Fruit fly (Drosophila melanogaster) whole organism, embryonic: ENCODE results near the gene Sk2.

Experiments used
- Ada2b ChIP-seq: fragments of 200-800 bp; sonication (Bioruptor generic); IDR thresholded peaks from 2 replicates; pipeline ENCODE4 v1.3.6; 2022; ENCODE audit warnings: missing biosample characterization, missing genetic modification characterization
- CG12104 ChIP-seq: fragments of 200-800 bp; sonication (Bioruptor generic); optimal IDR thresholded peaks from 3 replicates; lab custom pipeline; 2016; ENCODE audit warnings: missing biosample characterization, missing genetic modification characterization
- CG12155 ChIP-seq: fragments of 200-800 bp; sonication (Bioruptor generic); optimal IDR thresholded peaks from 3 replicates; lab custom pipeline; 2016; ENCODE audit warnings: missing biosample characterization, missing genetic modification characterization
- CG1233 ChIP-seq: fragments of 200-800 bp; sonication (Bioruptor generic); optimal IDR thresholded peaks from 4 replicates; lab custom pipeline; 2018; ENCODE audit warnings: missing biosample characterization, mild to moderate bottlenecking, missing genetic modification characterization
- CG12942 ChIP-seq: fragments of 200-800 bp; sonication (Bioruptor generic); optimal IDR thresholded peaks from 3 replicates; lab custom pipeline; 2016; ENCODE audit warnings: missing biosample characterization, missing genetic modification characterization
- CG13296 ChIP-seq: fragments of 200-800 bp; sonication (Bioruptor generic); optimal IDR thresholded peaks from 3 replicates; lab custom pipeline; 2018; ENCODE audit warnings: missing biosample characterization, mild to moderate bottlenecking, missing genetic modification characterization
- CG15514 ChIP-seq: fragments of 200-800 bp; sonication (Bioruptor generic); optimal IDR thresholded peaks from 3 replicates; lab custom pipeline; 2017; ENCODE audit warnings: missing biosample characterization, missing genetic modification characterization, mild to moderate bottlenecking, moderate library complexity, missing genetic modification reagents
- CG15696 ChIP-seq: fragments of 200-800 bp; sonication (Bioruptor generic); optimal IDR thresholded peaks from 2 replicates; lab custom pipeline; 2019; ENCODE audit warnings: missing biosample characterization, mild to moderate bottlenecking, missing genetic modification characterization, moderate library complexity
- CG16813 ChIP-seq: fragments of 200-800 bp; sonication (Bioruptor generic); IDR thresholded peaks from 3 replicates; pipeline ENCODE4 v1.3.6; 2022; ENCODE audit warnings: missing biosample characterization, missing genetic modification characterization; ENCODE audit not compliant: partially characterized antibody
- CG1792 ChIP-seq: fragments of 200-800 bp; sonication (Bioruptor generic); optimal IDR thresholded peaks from 2 replicates; lab custom pipeline; 2016; ENCODE audit warnings: missing biosample characterization, missing genetic modification characterization
- CG1832 ChIP-seq: fragments of 200-800 bp; sonication (Bioruptor generic); optimal IDR thresholded peaks from 2 replicates; lab custom pipeline; 2017; ENCODE audit warnings: missing biosample characterization, mild to moderate bottlenecking, missing genetic modification characterization, inconsistent platforms
- CG2120 ChIP-seq: fragments of 200-800 bp; sonication (Bioruptor generic); optimal IDR thresholded peaks from 3 replicates; lab custom pipeline; 2016; ENCODE audit warnings: missing biosample characterization, missing genetic modification characterization
- CG31224 ChIP-seq: fragments of 200-800 bp; sonication (Bioruptor generic); IDR thresholded peaks from 2 replicates; pipeline ENCODE4 v1.3.6; 2022; ENCODE audit warnings: missing biosample characterization, missing genetic modification characterization
- CG3407 ChIP-seq: fragments of 200-800 bp; sonication (Bioruptor generic); optimal IDR thresholded peaks from 2 replicates; lab custom pipeline; 2018; ENCODE audit warnings: missing biosample characterization, mild to moderate bottlenecking, missing genetic modification characterization
- CG4328 ChIP-seq: fragments of 200-800 bp; sonication (Bioruptor generic); optimal IDR thresholded peaks from 3 replicates; lab custom pipeline; 2017; ENCODE audit warnings: missing biosample characterization, missing genetic modification reagents, missing genetic modification characterization
- CG7839 ChIP-seq: fragments of 200-800 bp; sonication (Bioruptor generic); optimal IDR thresholded peaks from 3 replicates; lab custom pipeline; 2018; ENCODE audit warnings: missing biosample characterization, mild to moderate bottlenecking, missing genetic modification characterization, moderate library complexity
- D19B ChIP-seq: fragments of 200-800 bp; sonication (Bioruptor generic); optimal IDR thresholded peaks from 2 replicates; lab custom pipeline; 2017; ENCODE audit warnings: missing biosample characterization, mild to moderate bottlenecking, missing genetic modification characterization
- Dad ChIP-seq: fragments of 200-800 bp; sonication (Bioruptor generic); optimal IDR thresholded peaks from 3 replicates; lab custom pipeline; 2016; ENCODE audit warnings: missing biosample characterization, missing genetic modification characterization
- Deaf1 ChIP-seq: fragments of 200-800 bp; optimal IDR thresholded peaks from 3 replicates; lab custom pipeline; 2019; ENCODE audit warnings: missing biosample characterization, mild to moderate bottlenecking, missing genetic modification characterization, moderate library complexity
- Elba2 ChIP-seq: fragments of 200-800 bp; sonication (Bioruptor generic); optimal IDR thresholded peaks from 3 replicates; lab custom pipeline; 2016; ENCODE audit warnings: missing biosample characterization, missing genetic modification characterization
- H15 ChIP-seq: fragments of 200-800 bp; sonication (Bioruptor generic); IDR thresholded peaks from 3 replicates; pipeline ENCODE4 v1.3.6; 2022; ENCODE audit warnings: missing biosample characterization, missing genetic modification characterization
- Hr78 ChIP-seq, 2 experiments: fragments of 200-800 bp in 1 of 2; fragments of >200 bp in 1 of 2; sonication (Bioruptor generic) in 1 of 2; optimal IDR thresholded peaks; 2 replicates each; lab custom pipeline; 2017 to 2019; ENCODE audit warnings: missing biosample characterization in 2 of 2, missing genetic modification characterization in 2 of 2, mild to moderate bottlenecking in 1 of 2, moderate library complexity in 1 of 2
- Lhr ChIP-seq: fragments of 200-800 bp; sonication (Bioruptor generic); optimal IDR thresholded peaks from 3 replicates; lab custom pipeline; 2017; ENCODE audit warnings: mild to moderate bottlenecking, missing biosample characterization, missing genetic modification reagents, missing genetic modification characterization
- Lpt ChIP-seq: fragments of >200 bp; optimal IDR thresholded peaks from 2 replicates; lab custom pipeline; 2018; ENCODE audit warnings: missing biosample characterization, missing genetic modification characterization
- Opbp ChIP-seq: fragments of 200-800 bp; sonication (Bioruptor generic); IDR thresholded peaks from 3 replicates; pipeline ENCODE4 v1.3.6; 2022; ENCODE audit warnings: missing biosample characterization, missing genetic modification characterization; ENCODE audit not compliant: partially characterized antibody
- Tbp ChIP-seq: fragments of >200 bp; optimal IDR thresholded peaks from 2 replicates; lab custom pipeline; 2018; ENCODE audit warnings: missing biosample characterization, missing genetic modification characterization
- ac ChIP-seq: fragments of 200-800 bp; sonication (Bioruptor generic); optimal IDR thresholded peaks from 3 replicates; lab custom pipeline; 2017; ENCODE audit warnings: missing biosample characterization, mild to moderate bottlenecking, missing genetic modification characterization
- ap ChIP-seq: fragments of 200-800 bp; sonication (Bioruptor generic); IDR thresholded peaks from 2 replicates; pipeline ENCODE4 v1.3.6; 2022; ENCODE audit warnings: missing biosample characterization, missing genetic modification characterization
- ara ChIP-seq: fragments of 200-800 bp; sonication (Bioruptor generic); IDR thresholded peaks from 2 replicates; pipeline ENCODE4 v1.3.6; 2022; ENCODE audit warnings: missing biosample characterization, missing genetic modification characterization
- bcd ChIP-seq: fragments of 200-800 bp; sonication (Bioruptor generic); optimal IDR thresholded peaks from 2 replicates; lab custom pipeline; 2017; ENCODE audit warnings: missing biosample characterization, mild to moderate bottlenecking, missing genetic modification characterization
- bsh ChIP-seq, 2 experiments: fragments of 200-800 bp; sonication (Bioruptor generic); optimal IDR thresholded peaks; 2 replicates each; lab custom pipeline; 2017 to 2018; ENCODE audit warnings: mild to moderate bottlenecking in 2 of 2, missing biosample characterization in 2 of 2, missing genetic modification characterization in 2 of 2, moderate library complexity in 1 of 2
- btn ChIP-seq: fragments of 200-800 bp; sonication (Bioruptor generic); optimal IDR thresholded peaks from 2 replicates; lab custom pipeline; 2016; ENCODE audit warnings: missing biosample characterization, missing genetic modification characterization
- cas ChIP-seq: fragments of 200-800 bp; sonication (Bioruptor generic); IDR thresholded peaks from 2 replicates; pipeline ENCODE4 v1.3.6; 2022; ENCODE audit warnings: missing biosample characterization, missing genetic modification characterization
- gro ChIP-seq: fragments of 200-800 bp; sonication (Bioruptor generic); optimal IDR thresholded peaks from 2 replicates; lab custom pipeline; 2016; ENCODE audit warnings: missing biosample characterization, missing genetic modification characterization
- gsb-n ChIP-seq: fragments of 200-800 bp; sonication (Bioruptor generic); optimal IDR thresholded peaks from 3 replicates; lab custom pipeline; 2018; ENCODE audit warnings: missing biosample characterization, mild to moderate bottlenecking, missing genetic modification characterization
- hb ChIP-seq: fragments of 200-800 bp; sonication (Bioruptor generic); IDR thresholded peaks from 3 replicates; pipeline ENCODE4 v1.3.6; 2022; ENCODE audit warnings: missing biosample characterization, missing genetic modification characterization; ENCODE audit not compliant: partially characterized antibody
- ind ChIP-seq: fragments of 200-800 bp; sonication (Bioruptor generic); optimal IDR thresholded peaks from 3 replicates; lab custom pipeline; 2016; ENCODE audit warnings: missing biosample characterization, missing genetic modification characterization
- peb ChIP-seq: fragments of 200-800 bp; sonication (Bioruptor generic); IDR thresholded peaks from 2 replicates; pipeline ENCODE4 v1.3.6; 2022; ENCODE audit warnings: missing biosample characterization, missing genetic modification characterization
- pnt ChIP-seq: fragments of 200-800 bp; sonication (Bioruptor generic); optimal IDR thresholded peaks from 3 replicates; lab custom pipeline; 2016; ENCODE audit warnings: missing biosample characterization, missing genetic modification characterization
- rib ChIP-seq: fragments of 200-800 bp; sonication (Bioruptor generic); IDR thresholded peaks from 2 replicates; pipeline ENCODE4 v1.3.6; 2022; ENCODE audit warnings: missing biosample characterization, missing genetic modification characterization
- slou ChIP-seq: fragments of 200-800 bp; sonication (Bioruptor generic); optimal IDR thresholded peaks from 3 replicates; lab custom pipeline; 2016; ENCODE audit warnings: missing biosample characterization, missing genetic modification characterization
- tin ChIP-seq: fragments of 200-800 bp; sonication (Bioruptor generic); optimal IDR thresholded peaks from 3 replicates; lab custom pipeline; 2016; ENCODE audit warnings: missing biosample characterization, missing genetic modification characterization
- tll ChIP-seq, 2 experiments: fragments of 200-800 bp in 1 of 2; fragments of >200 bp in 1 of 2; sonication (Bioruptor generic) in 1 of 2; optimal IDR thresholded peaks; 2 replicates each; lab custom pipeline; 2017 to 2019; ENCODE audit warnings: missing biosample characterization in 2 of 2, missing genetic modification characterization in 2 of 2, mild to moderate bottlenecking in 1 of 2, moderate library complexity in 1 of 2
- toy ChIP-seq: fragments of 200-800 bp; sonication (Bioruptor generic); IDR thresholded peaks from 2 replicates; pipeline ENCODE4 v1.3.6; 2022; ENCODE audit warnings: missing biosample characterization, missing genetic modification characterization
- tx ChIP-seq: fragments of 200-800 bp; sonication (Bioruptor generic); optimal IDR thresholded peaks from 2 replicates; lab custom pipeline; 2016; ENCODE audit warnings: missing biosample characterization, missing genetic modification characterization
- vnd ChIP-seq: fragments of 200-800 bp; sonication (Bioruptor generic); IDR thresholded peaks from 3 replicates; pipeline ENCODE4 v1.3.6; 2022; ENCODE audit warnings: missing biosample characterization, missing genetic modification characterization; ENCODE audit not compliant: partially characterized antibody
- wdn ChIP-seq: fragments of 200-800 bp; sonication (Bioruptor generic); IDR thresholded peaks from 2 replicates; pipeline ENCODE4 v1.3.6; 2022; ENCODE audit warnings: missing biosample characterization, missing genetic modification characterization
- wor ChIP-seq: fragments of 200-800 bp; sonication (Bioruptor generic); IDR thresholded peaks from 2 replicates; pipeline ENCODE4 v1.3.6; 2022; ENCODE audit warnings: missing biosample characterization, missing genetic modification characterization

The Sk2 gene

dm6 chr3L:3035769-3036583 is 10.9 kb upstream of the Sk2 start (continued):
- no peak for TF ChIP-seq tll (GFP tag; optimal IDR thresholded peaks at IDR 0.05; lab: Kevin White, UChicago)
- TF ChIP-seq CG15696 = peak; percentile 88
- TF ChIP-seq CG16813 (GFP tag; lab: Robert Waterston, UW) = no peak
- peak; percentile 73 for TF ChIP-seq D19B
- TF ChIP-seq Lhr (GFP tag; lab: Kevin White, UChicago) = peak; percentile 64
- TF ChIP-seq rib (GFP tag; lab: Robert Waterston, UW) = peak; percentile 28; the same call in 1 of the 2 replicates
- peak; percentile 6; the same call in 1 of the 3 replicates for TF ChIP-seq H15 (GFP tag; lab: Robert Waterston, UW)
- peak; percentile 36; the same call in 1 of the 2 replicates for TF ChIP-seq CG31224 (GFP tag; lab: Robert Waterston, UW)
- TF ChIP-seq ac = peak; percentile 48
- TF ChIP-seq Opbp (GFP tag; lab: Robert Waterston, UW) = no peak
- no peak for TF ChIP-seq Tbp (GFP tag; lab: Kevin White, UChicago)
- peak; percentile 78 for TF ChIP-seq tin (GFP tag; lab: Kevin White, UChicago)
- TF ChIP-seq Deaf1 (tag; lab: Kevin White, UChicago) = peak; percentile 56
- TF ChIP-seq ara (GFP tag; lab: Robert Waterston, UW) = peak; percentile 72
- peak; percentile 78 for TF ChIP-seq Ada2b
- TF ChIP-seq Elba2 (GFP tag; lab: Kevin White, UChicago) = no peak
- peak; percentile 43 for TF ChIP-seq slou (GFP tag; lab: Kevin White, UChicago)
- peak; percentile 88 for TF ChIP-seq bcd
- peak; percentile 75 for TF ChIP-seq ind (GFP tag; lab: Kevin White, UChicago)
- peak; percentile 84 for TF ChIP-seq CG12104 (GFP tag; lab: Kevin White, UChicago)
- TF ChIP-seq CG1233 (GFP tag; lab: Kevin White, UChicago) = peak; percentile 87
- peak; percentile 84 for TF ChIP-seq gsb-n (tag; lab: Kevin White, UChicago)
- TF ChIP-seq peb (GFP tag; lab: Robert Waterston, UW) = 0 out of 2 replicates have a peak, but pooled peaks have one; percentile 19
- TF ChIP-seq CG3407 = peak; percentile 66
- peak; percentile 78 for TF ChIP-seq CG15514 (GFP tag; lab: Kevin White, UChicago)
- TF ChIP-seq CG7839 (tag; lab: Kevin White, UChicago) = peak; percentile 91
- peak in 1 of 2 experiments; percentile 61 for TF ChIP-seq Hr78 (GFP tag; optimal IDR thresholded peaks at IDR 0.05; lab: Kevin White, UChicago)
- TF ChIP-seq pnt (GFP tag; lab: Kevin White, UChicago) = peak; percentile 48
- TF ChIP-seq tx (GFP tag; lab: Kevin White, UChicago) = peak; percentile 55
- peak; percentile 40; the same call in 1 of the 2 replicates for TF ChIP-seq wor (GFP tag; lab: Robert Waterston, UW)
- TF ChIP-seq bsh (GFP tag; optimal IDR thresholded peaks at IDR 0.05; lab: Kevin White, UChicago) = peak; percentile 73 to 88
- peak; percentile 61 for TF ChIP-seq wdn
- peak; percentile 86 for TF ChIP-seq gro (GFP tag; lab: Kevin White, UChicago)
- TF ChIP-seq vnd (GFP tag; lab: Robert Waterston, UW) = no peak
- peak; percentile 85 for TF ChIP-seq CG2120 (GFP tag; lab: Kevin White, UChicago)
- peak; percentile 73 for TF ChIP-seq Dad (GFP tag; lab: Kevin White, UChicago)
- TF ChIP-seq hb (GFP tag; lab: Robert Waterston, UW) = no peak
- peak; percentile 72 for TF ChIP-seq CG12155 (GFP tag; lab: Kevin White, UChicago)
- TF ChIP-seq CG4328 (GFP tag; lab: Kevin White, UChicago) = peak; percentile 87
- TF ChIP-seq Lpt (GFP tag; lab: Kevin White, UChicago) = no peak
- TF ChIP-seq CG1832 (GFP tag; lab: Kevin White, UChicago) = no peak
- peak; percentile 44 for TF ChIP-seq btn (GFP tag; lab: Kevin White, UChicago)
- 0 out of 2 replicates have a peak, but pooled peaks have one; percentile 9 for TF ChIP-seq toy
- TF ChIP-seq CG13296 = peak; percentile 94
- peak; percentile 76 for TF ChIP-seq ap (GFP tag; lab: Robert Waterston, UW)
- no peak for TF ChIP-seq cas
- peak; percentile 54 for TF ChIP-seq CG1792 (GFP tag; lab: Kevin White, UChicago)
- TF ChIP-seq CG12942 (GFP tag; lab: Kevin White, UChicago) = peak; percentile 48
